Worm (Caenorhabditis elegans) whole organism, young adult: ENCODE results near the gene K08E7.4.

Source experiments
- B0336.3 ChIP-seq: fragments of 200-800 bp; sonication (Bioruptor generic); IDR thresholded peaks from 2 replicates; pipeline ENCODE4 v1.3.6; 2022; ENCODE audit warnings: missing genetic modification characterization, missing compliant biosample characterization
- D2030.7 ChIP-seq: fragments of 200-800 bp; sonication (Bioruptor generic); IDR thresholded peaks from 2 replicates; pipeline ENCODE4 v1.3.6; 2022; ENCODE audit warnings: missing genetic modification reagents, missing genetic modification characterization, missing compliant biosample characterization
- Y95B8A.8 ChIP-seq: fragments of 200-800 bp; sonication (Bioruptor generic); IDR thresholded peaks from 2 replicates; pipeline ENCODE4 v1.3.6; 2022; ENCODE audit warnings: missing genetic modification reagents, missing genetic modification characterization, missing compliant biosample characterization
- ama-1 ChIP-seq, 3 experiments: fragments of 150-350 bp in 1 of 3; sonication (generic microtip) in 2 of 3; optimal IDR thresholded peaks; 2 replicates each; lab custom pipeline; 2014 to 2018; ENCODE audit warnings: missing biosample characterization in 2 of 3, missing genetic modification characterization in 2 of 3, missing genetic modification reagents in 2 of 3
- ets-4 ChIP-seq: fragments of 200-800 bp; sonication (Bioruptor generic); optimal IDR thresholded peaks from 2 replicates; lab custom pipeline; 2018; ENCODE audit warnings: mild to moderate bottlenecking, missing genetic modification characterization, missing compliant biosample characterization
- gei-17 ChIP-seq: fragments of 200-800 bp; sonication (Bioruptor generic); optimal IDR thresholded peaks from 2 replicates; lab custom pipeline; 2018; ENCODE audit warnings: mild to moderate bottlenecking, missing genetic modification characterization, missing compliant biosample characterization
- lin-26 ChIP-seq: fragments of 200-800 bp; sonication (Bioruptor generic); IDR thresholded peaks from 2 replicates; pipeline ENCODE4 v1.3.6; 2022; ENCODE audit warnings: missing genetic modification reagents, missing genetic modification characterization, missing compliant biosample characterization
- madf-6 ChIP-seq: fragments of 200-800 bp; sonication (Bioruptor generic); IDR thresholded peaks from 2 replicates; pipeline ENCODE4 v1.3.6; 2022; ENCODE audit warnings: missing genetic modification reagents, missing genetic modification characterization, missing compliant biosample characterization
- mcd-1 ChIP-seq: fragments of 200-800 bp; sonication (Bioruptor generic); IDR thresholded peaks from 2 replicates; pipeline ENCODE4 v1.3.6; 2022; ENCODE audit warnings: missing genetic modification reagents, missing genetic modification characterization, missing compliant biosample characterization
- pha-4 ChIP-seq: fragments of 150-350 bp; sonication (generic microtip); optimal IDR thresholded peaks from 2 replicates; lab custom pipeline; 2014; ENCODE audit warnings: missing biosample characterization, missing genetic modification reagents, missing genetic modification characterization
- repo-1 ChIP-seq: sonication (generic microtip); optimal IDR thresholded peaks from 2 replicates; lab custom pipeline; 2017; ENCODE audit warnings: mild to moderate bottlenecking, missing genetic modification characterization, missing compliant biosample characterization

- TF ChIP-seq Y95B8A.8 = no peak
- TF ChIP-seq madf-6 (GFP tag; lab: Robert Waterston, UW) = no peak
- TF ChIP-seq ets-4 (GFP tag; lab: Kevin White, UChicago) = no peak
- TF ChIP-seq pha-4 (tag; lab: Kevin White, UChicago) = no peak
- TF ChIP-seq lin-26 (GFP tag; lab: Robert Waterston, UW) = no peak
- TF ChIP-seq repo-1 (tag; lab: Kevin White, UChicago) = no peak
- no peak for TF ChIP-seq gei-17 (GFP tag; lab: Kevin White, UChicago)
- TF ChIP-seq mcd-1 (GFP tag; lab: Robert Waterston, UW) = no peak
- TF ChIP-seq B0336.3 (GFP tag; lab: Robert Waterston, UW) = no peak
- no peak for TF ChIP-seq ama-1 (optimal IDR thresholded peaks at IDR 0.05; lab: Kevin White, UChicago)
- no peak for TF ChIP-seq ama-1 (GFP tag; optimal IDR thresholded peaks at IDR 0.05; lab: Kevin White, UChicago)
- no peak for TF ChIP-seq D2030.7
Observed at ce11 chrIV:12560568-12560967, 10.4 kb downstream of the K08E7.4 start, which contains the start of gene snb-7.
